Worm (Caenorhabditis elegans): ENCODE data around the gene T02H6.4.

DNA sequence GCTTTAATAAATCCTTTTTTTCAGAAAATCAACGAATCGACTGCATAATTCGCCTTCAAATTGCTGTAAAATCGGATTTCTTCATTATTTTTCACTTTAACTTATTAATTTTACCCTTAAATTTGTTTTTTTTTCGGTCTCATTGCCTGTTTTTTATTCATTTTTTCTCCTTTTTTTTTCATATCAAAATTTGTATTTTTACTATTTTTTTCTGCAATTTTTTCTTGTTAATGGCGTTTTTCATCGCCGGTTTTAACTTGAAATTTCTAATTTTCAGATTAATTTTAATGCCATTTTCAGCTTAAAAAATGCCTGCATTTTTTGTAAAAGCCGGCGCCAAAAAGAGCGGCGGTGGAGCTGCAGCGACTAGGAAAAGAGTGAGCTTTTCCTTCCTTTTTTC is 19.2 kb downstream of the T02H6.4 start, which contains the start of gene T02H6.1:
- no peak for TF ChIP-seq unc-39 (tag; optimal IDR thresholded peaks at IDR 0.05)
- TF ChIP-seq pqm-1 (tag; optimal IDR thresholded peaks at IDR 0.05) = no peak
- no peak for TF ChIP-seq skn-1 (tag; optimal IDR thresholded peaks at IDR 0.05)
- no peak for TF ChIP-seq ceh-82 (tag; optimal IDR thresholded peaks at IDR 0.05)
- no peak for TF ChIP-seq lin-39 (tag; optimal IDR thresholded peaks at IDR 0.05)
- TF ChIP-seq nhr-76 (tag; optimal IDR thresholded peaks at IDR 0.05) = no peak
- no peak for TF ChIP-seq egl-27 (tag; optimal IDR thresholded peaks at IDR 0.05)
- TF ChIP-seq fkh-2 (tag; optimal IDR thresholded peaks at IDR 0.05) = no peak
- no peak for TF ChIP-seq mdl-1 (tag; optimal IDR thresholded peaks at IDR 0.05)
- TF ChIP-seq ztf-11 (tag; optimal IDR thresholded peaks at IDR 0.05) = no peak
- TF ChIP-seq nfya-1 (tag; optimal IDR thresholded peaks at IDR 0.05; ENCODE audit: insufficient read depth) = no peak
- TF ChIP-seq fos-1 (tag; optimal IDR thresholded peaks at IDR 0.05) = no peak
- no peak for TF ChIP-seq elt-1 (tag; optimal IDR thresholded peaks at IDR 0.05)

Measured in whole organism, L3 larva.